Worm (Caenorhabditis elegans) whole organism, L3 larva: ENCODE results near the gene sec-20.

Experiments used
- ZK546.5 ChIP-seq: sonication (generic microtip); optimal IDR thresholded peaks from 2 replicates; lab custom pipeline; 2017; ENCODE audit warnings: missing biosample characterization, missing genetic modification characterization
- ceh-9 ChIP-seq: sonication (generic microtip); optimal IDR thresholded peaks from 2 replicates; lab custom pipeline; 2018; ENCODE audit warnings: missing biosample characterization, missing genetic modification characterization
- daf-12 ChIP-seq: fragments of 150-350 bp; optimal IDR thresholded peaks from 2 replicates; lab custom pipeline; 2014; ENCODE audit warnings: missing biosample characterization, missing genetic modification reagents, missing genetic modification characterization
- egl-5 ChIP-seq: fragments of 150-350 bp; optimal IDR thresholded peaks from 2 replicates; lab custom pipeline; 2017; ENCODE audit warnings: missing biosample characterization, missing genetic modification reagents, missing genetic modification characterization, inconsistent platforms
- unc-62 ChIP-seq: fragments of 150-350 bp; sonication (generic microtip); optimal IDR thresholded peaks from 4 replicates; lab custom pipeline; 2014; ENCODE audit warnings: missing biosample characterization, missing genetic modification reagents, missing genetic modification characterization

ce11 chrIII:183072-183471 is 8.8 kb upstream of the sec-20 start:
- TF ChIP-seq ZK546.5 (no peak), daf-12 (tag; lab: Kevin White, UChicago) (no peak), egl-5 (no peak), ceh-9 (tag; lab: Kevin White, UChicago) (no peak), unc-62 (GFP tag; lab: Kevin White, UChicago) (no peak)
